Worm (Caenorhabditis elegans) whole organism, L4/young adult: ENCODE data around the gene Y46G5A.29.

ENCODE experiments used
- W03F9.2 ChIP-seq: fragments of 150-350 bp; optimal IDR thresholded peaks from 2 replicates; lab custom pipeline; 2014; ENCODE audit warnings: missing biosample characterization, missing genetic modification characterization
- dao-5 ChIP-seq: sonication (generic microtip); optimal IDR thresholded peaks from 2 replicates; lab custom pipeline; 2016; ENCODE audit warnings: missing genotype, missing genetic modification characterization, moderate library complexity, missing compliant biosample characterization
- him-1 ChIP-seq: sonication (generic microtip); optimal IDR thresholded peaks from 2 replicates; lab custom pipeline; 2016; ENCODE audit warnings: missing genotype, missing genetic modification reagents, missing genetic modification characterization, missing compliant biosample characterization

DNA sequence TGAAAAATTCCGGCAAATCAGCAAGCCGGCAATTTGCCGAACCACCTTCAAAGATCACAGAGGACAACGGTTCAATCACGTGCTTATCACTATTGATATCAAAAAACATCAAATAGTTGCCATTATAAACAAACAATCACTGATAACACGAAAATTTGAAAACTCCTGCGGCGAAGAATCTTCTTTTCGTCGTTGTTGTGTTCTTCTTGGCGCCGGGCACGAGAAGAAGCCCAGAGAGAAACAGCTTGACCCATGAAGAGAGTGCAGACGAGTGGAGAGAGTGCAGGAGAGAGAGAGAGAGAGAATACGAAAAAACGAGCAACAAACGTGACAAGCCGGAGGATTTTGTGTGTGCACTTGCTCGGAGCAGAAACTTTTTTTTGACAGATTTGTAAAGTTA lies 22.7 kb downstream of the Y46G5A.29 start:
- TF ChIP-seq dao-5 (tag; lab: Kevin White, UChicago) = no peak
- no peak for TF ChIP-seq W03F9.2 (tag; lab: Kevin White, UChicago)
- TF ChIP-seq him-1 (tag; lab: Kevin White, UChicago) = no peak
